Worm (Caenorhabditis elegans): ENCODE results near the gene srbc-37.

The srbc-37 gene

ce11 chrV:726573-727483 is 24.5 kb downstream of the srbc-37 start:
- no peak for TF ChIP-seq unc-62 (GFP tag; optimal IDR thresholded peaks at IDR 0.05)

ce11 chrV:727484-728351 is 25.4 kb downstream of the srbc-37 start, which contains the start of the genes icl-1 and srh-2:
Gene icl-1, minus strand, starts transcription at chrV:728004.
Gene srh-2, plus strand, starts transcription at chrV:728301.
- TF ChIP-seq unc-62 (GFP tag; optimal IDR thresholded peaks at IDR 0.05): no peak

ce11 chrV:728822-729493 is 26.6 kb downstream of the srbc-37 start:
- no peak for TF ChIP-seq unc-62 (GFP tag; optimal IDR thresholded peaks at IDR 0.05)

- no peak for TF ChIP-seq unc-62 (GFP tag; optimal IDR thresholded peaks at IDR 0.05)
These were observed 27.9 kb downstream of the srbc-37 start for ce11 chrV:730216-730615.

- TF ChIP-seq unc-62 (GFP tag; optimal IDR thresholded peaks at IDR 0.05): no peak
These were observed 29.0 kb downstream of the srbc-37 start for ce11 chrV:731330-731729.

- no peak for TF ChIP-seq unc-62 (GFP tag; optimal IDR thresholded peaks at IDR 0.05)
These were observed 33.8 kb downstream of the srbc-37 start, which contains the start of gene srj-25 for ce11 chrV:736171-736570. Gene srj-25, minus strand, starts transcription at chrV:736271.

ce11 chrV:738770-739169 is 36.4 kb downstream of the srbc-37 start, which contains the start of gene srj-24:
Gene srj-24, minus strand, starts transcription at chrV:738870.
- TF ChIP-seq unc-62 (GFP tag; optimal IDR thresholded peaks at IDR 0.05): no peak

- no peak for TF ChIP-seq unc-62 (GFP tag; optimal IDR thresholded peaks at IDR 0.05)
These were observed 39.5 kb downstream of the srbc-37 start, which contains the start of gene C05E4.7 for ce11 chrV:741820-742219. Gene C05E4.7, plus strand, starts transcription at chrV:742120.

- TF ChIP-seq unc-62 (GFP tag; optimal IDR thresholded peaks at IDR 0.05): no peak
These were observed 41.0 kb downstream of the srbc-37 start, which contains the start of gene str-134 for ce11 chrV:743348-743747. Gene str-134, plus strand, starts transcription at chrV:743648.

ce11 chrV:748044-748443 is 45.7 kb downstream of the srbc-37 start, which contains the start of gene sri-4:
Gene sri-4, plus strand, starts transcription at chrV:748344.
- no peak for TF ChIP-seq unc-62 (GFP tag; optimal IDR thresholded peaks at IDR 0.05)

- no peak for TF ChIP-seq unc-62 (GFP tag; optimal IDR thresholded peaks at IDR 0.05)
These were observed 50.4 kb downstream of the srbc-37 start, which contains the start of the genes str-262 and srp-1 for ce11 chrV:752679-753333. Gene str-262, minus strand, starts transcription at chrV:752779. Gene srp-1, plus strand, starts transcription at chrV:753283.

Data from whole organism, dauer.